Fruit fly (Drosophila melanogaster) whole organism, pupa: Measurements from ENCODE around the gene eIF2gamma.
A peak's percentile ranks its signal among the peaks of the same experiment; 100 is the strongest.

Experiments
- CG10348 ChIP-seq: fragments of 200-800 bp; sonication (Bioruptor generic); IDR thresholded peaks from 2 replicates; pipeline ENCODE4 v1.3.6; 2022; ENCODE audit warnings: missing biosample characterization, missing genetic modification characterization
- CG12605 ChIP-seq: fragments of 200-800 bp; sonication (Bioruptor generic); IDR thresholded peaks from 2 replicates; pipeline ENCODE4 v1.3.6; 2022; ENCODE audit warnings: missing biosample characterization, missing genetic modification characterization
- CG13204 ChIP-seq: fragments of 200-800 bp; sonication (Bioruptor generic); optimal IDR thresholded peaks from 2 replicates; lab custom pipeline; 2018; ENCODE audit warnings: missing biosample characterization, mild to moderate bottlenecking, missing genetic modification characterization, moderate library complexity
- CG14655 ChIP-seq: fragments of 200-800 bp; sonication (Bioruptor generic); optimal IDR thresholded peaks from 3 replicates; lab custom pipeline; 2017; ENCODE audit warnings: mild to moderate bottlenecking, missing biosample characterization, missing genetic modification reagents, missing genetic modification characterization
- CG15710 ChIP-seq: fragments of 200-800 bp; sonication (Bioruptor generic); optimal IDR thresholded peaks from 2 replicates; lab custom pipeline; 2018; ENCODE audit warnings: missing biosample characterization, mild to moderate bottlenecking, missing genetic modification characterization, moderate library complexity
- CG17806 ChIP-seq: fragments of 200-800 bp; sonication (Bioruptor generic); optimal IDR thresholded peaks from 2 replicates; lab custom pipeline; 2018; ENCODE audit warnings: missing biosample characterization, mild to moderate bottlenecking, missing genetic modification characterization, moderate library complexity
- CG32121 ChIP-seq: fragments of 200-800 bp; sonication (Bioruptor generic); IDR thresholded peaks from 2 replicates; pipeline ENCODE4 v1.3.6; 2022; ENCODE audit warnings: missing biosample characterization, missing genetic modification characterization
- CG34367 ChIP-seq: fragments of 200-800 bp; sonication (Bioruptor generic); optimal IDR thresholded peaks from 2 replicates; lab custom pipeline; 2018; ENCODE audit warnings: missing biosample characterization, mild to moderate bottlenecking, missing genetic modification characterization
- CG4496 ChIP-seq: fragments of 200-800 bp; sonication (Bioruptor generic); IDR thresholded peaks from 3 replicates; pipeline ENCODE4 v1.3.6; 2022; ENCODE audit warnings: missing biosample characterization, missing genetic modification characterization
- CG8159 ChIP-seq: fragments of 200-800 bp; sonication (Bioruptor generic); optimal IDR thresholded peaks from 3 replicates; lab custom pipeline; 2018; ENCODE audit warnings: missing biosample characterization, mild to moderate bottlenecking, missing genetic modification characterization, moderate library complexity
- CG8301 ChIP-seq: fragments of 200-800 bp; sonication (Bioruptor generic); optimal IDR thresholded peaks from 2 replicates; lab custom pipeline; 2018; ENCODE audit warnings: missing biosample characterization, mild to moderate bottlenecking, missing genetic modification characterization
- CG9948 ChIP-seq: fragments of 200-800 bp; sonication (Bioruptor generic); optimal IDR thresholded peaks from 2 replicates; lab custom pipeline; 2018; ENCODE audit warnings: missing biosample characterization, mild to moderate bottlenecking, missing genetic modification characterization, moderate library complexity
- D1 ChIP-seq: fragments of 200-800 bp; sonication (Bioruptor generic); optimal IDR thresholded peaks from 2 replicates; lab custom pipeline; 2018; ENCODE audit warnings: missing biosample characterization, mild to moderate bottlenecking, missing genetic modification characterization, moderate library complexity
- EcR ChIP-seq: fragments of 200-800 bp; sonication (Bioruptor generic); optimal IDR thresholded peaks from 3 replicates; lab custom pipeline; 2019; ENCODE audit warnings: missing biosample characterization, missing genetic modification characterization, mild to moderate bottlenecking, moderate library complexity, missing genetic modification reagents
- Ets98B ChIP-seq: fragments of 200-800 bp; sonication (Bioruptor generic); IDR thresholded peaks from 2 replicates; pipeline ENCODE4 v1.3.6; 2022; ENCODE audit warnings: missing biosample characterization, missing genetic modification characterization
- Pif1A ChIP-seq: fragments of 200-800 bp; sonication (Bioruptor generic); optimal IDR thresholded peaks from 3 replicates; lab custom pipeline; 2016; ENCODE audit warnings: missing biosample characterization, missing genetic modification characterization
- Pif1B ChIP-seq: fragments of 200-800 bp; sonication (Bioruptor generic); optimal IDR thresholded peaks from 3 replicates; lab custom pipeline; 2016; ENCODE audit warnings: missing biosample characterization, missing genetic modification characterization
- Snoo ChIP-seq: fragments of 200-800 bp; sonication (Bioruptor generic); optimal IDR thresholded peaks from 3 replicates; lab custom pipeline; 2017; ENCODE audit warnings: missing biosample characterization, mild to moderate bottlenecking, missing genetic modification characterization, inconsistent platforms
- fd96Ca ChIP-seq: fragments of 200-800 bp; sonication (Bioruptor generic); IDR thresholded peaks from 3 replicates; pipeline ENCODE4 v1.3.6; 2022; ENCODE audit warnings: missing biosample characterization, missing genetic modification characterization
- gl ChIP-seq: fragments of 200-800 bp; sonication (Bioruptor generic); optimal IDR thresholded peaks from 2 replicates; lab custom pipeline; 2018; ENCODE audit warnings: missing biosample characterization, mild to moderate bottlenecking, missing genetic modification characterization
- rn ChIP-seq: fragments of 200-800 bp; sonication (Bioruptor generic); IDR thresholded peaks from 2 replicates; pipeline ENCODE4 v1.3.6; 2022; ENCODE audit warnings: missing biosample characterization, missing genetic modification characterization

eIF2gamma gene

dm6 chr3R:15231635-15232138 lies 31.6 kb downstream of the eIF2gamma start:
- TF ChIP-seq CG8301, result no peak
- no peak for TF ChIP-seq Snoo (tag; lab: Kevin White, UChicago)
- TF ChIP-seq CG12605 (GFP tag; lab: Robert Waterston, UW), result no peak
- TF ChIP-seq CG4496 (GFP tag; lab: Robert Waterston, UW), result no peak
- TF ChIP-seq CG15710 (tag; lab: Kevin White, UChicago), result no peak
- TF ChIP-seq CG17806, result no peak
- TF ChIP-seq CG14655 (GFP tag; lab: Kevin White, UChicago), result no peak
- no peak for TF ChIP-seq gl (tag; lab: Kevin White, UChicago)
- no peak for TF ChIP-seq CG8159 (tag; lab: Kevin White, UChicago)
- no peak for TF ChIP-seq rn (GFP tag; lab: Robert Waterston, UW)
- TF ChIP-seq fd96Ca, result no peak
- no peak for TF ChIP-seq CG13204 (GFP tag; lab: Kevin White, UChicago)
- TF ChIP-seq CG9948 (tag; lab: Kevin White, UChicago), result no peak
- no peak for TF ChIP-seq Pif1B (GFP tag; lab: Kevin White, UChicago)
- no peak for TF ChIP-seq CG32121 (GFP tag; lab: Robert Waterston, UW)
- no peak for TF ChIP-seq EcR (GFP tag; lab: Kevin White, UChicago)
- no peak for TF ChIP-seq CG10348 (GFP tag; lab: Robert Waterston, UW)
- no peak for TF ChIP-seq Ets98B (GFP tag; lab: Robert Waterston, UW)
- no peak for TF ChIP-seq Pif1A

dm6 chr3R:15230285-15230684 lies 33.0 kb downstream of the eIF2gamma start, which contains the start of gene CG34316:
CG34316 (plus strand) TSS chr3R:15230585.
- TF ChIP-seq CG32121 (GFP tag; lab: Robert Waterston, UW) (no peak), CG12605 (GFP tag; lab: Robert Waterston, UW) (no peak), EcR (GFP tag; lab: Kevin White, UChicago) (no peak), fd96Ca (no peak), CG14655 (GFP tag; lab: Kevin White, UChicago) (no peak), D1 (no peak), Pif1A (no peak), CG13204 (GFP tag; lab: Kevin White, UChicago) (no peak), CG10348 (GFP tag; lab: Robert Waterston, UW) (no peak), CG34367 (tag; lab: Kevin White, UChicago) (no peak), Ets98B (GFP tag; lab: Robert Waterston, UW) (no peak)

DNA sequence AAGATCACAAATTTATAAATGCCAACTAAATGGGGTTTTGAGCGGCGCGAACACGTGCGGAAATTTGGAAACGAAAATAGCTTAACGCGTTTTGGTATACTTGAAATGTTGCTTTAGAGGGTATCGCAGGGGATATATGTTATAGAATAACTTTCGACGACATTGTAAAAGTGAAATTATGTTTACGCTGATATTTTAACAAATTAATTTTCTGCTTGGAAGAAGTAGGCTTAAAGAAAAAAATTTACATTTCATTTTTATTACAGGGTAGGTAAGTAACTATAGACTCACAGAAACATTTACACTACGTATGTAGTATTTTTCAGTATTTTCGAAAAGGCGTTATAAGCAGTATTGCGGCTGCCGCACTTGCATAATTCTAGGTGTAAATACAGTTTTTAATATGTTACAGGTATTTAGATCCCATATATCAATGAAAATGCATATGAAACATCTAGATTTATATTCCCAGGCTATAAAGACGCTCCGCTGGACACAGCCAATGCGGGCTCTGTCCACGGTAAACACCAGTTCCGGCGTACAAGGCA lies 33.9 kb downstream of the eIF2gamma start, which contains the start of the genes Art3 and mRpS10:
Gene Art3, minus strand, starts transcription at position 80 of the 548 bp plus-strand sequence.
Gene mRpS10, plus strand, starts transcription at position 337 of the 548 bp plus-strand sequence.
- TF ChIP-seq CG8301 (peak; percentile 100), rn (GFP tag; lab: Robert Waterston, UW) (peak; percentile 100), Ets98B (GFP tag; lab: Robert Waterston, UW) (peak; percentile 100), CG9948 (tag; lab: Kevin White, UChicago) (peak; percentile 100), EcR (GFP tag; lab: Kevin White, UChicago) (no peak), CG32121 (GFP tag; lab: Robert Waterston, UW) (peak; percentile 100), CG13204 (GFP tag; lab: Kevin White, UChicago) (no peak), CG34367 (tag; lab: Kevin White, UChicago) (peak; percentile 100), D1 (no peak), CG12605 (GFP tag; lab: Robert Waterston, UW) (peak; percentile 100), Snoo (tag; lab: Kevin White, UChicago) (peak; percentile 100), CG8159 (tag; lab: Kevin White, UChicago) (peak; percentile 100), Pif1A (peak; percentile 99), CG4496 (GFP tag; lab: Robert Waterston, UW) (peak; percentile 100), CG10348 (GFP tag; lab: Robert Waterston, UW) (peak; percentile 99), CG15710 (tag; lab: Kevin White, UChicago) (peak; percentile 100), CG14655 (GFP tag; lab: Kevin White, UChicago) (peak; percentile 100), fd96Ca (peak; percentile 89), CG17806 (peak; percentile 100), gl (tag; lab: Kevin White, UChicago) (peak; percentile 99), Pif1B (GFP tag; lab: Kevin White, UChicago) (peak; percentile 99)
- TF ChIP-seq, all 21 proteins: peak for 18

DNA sequence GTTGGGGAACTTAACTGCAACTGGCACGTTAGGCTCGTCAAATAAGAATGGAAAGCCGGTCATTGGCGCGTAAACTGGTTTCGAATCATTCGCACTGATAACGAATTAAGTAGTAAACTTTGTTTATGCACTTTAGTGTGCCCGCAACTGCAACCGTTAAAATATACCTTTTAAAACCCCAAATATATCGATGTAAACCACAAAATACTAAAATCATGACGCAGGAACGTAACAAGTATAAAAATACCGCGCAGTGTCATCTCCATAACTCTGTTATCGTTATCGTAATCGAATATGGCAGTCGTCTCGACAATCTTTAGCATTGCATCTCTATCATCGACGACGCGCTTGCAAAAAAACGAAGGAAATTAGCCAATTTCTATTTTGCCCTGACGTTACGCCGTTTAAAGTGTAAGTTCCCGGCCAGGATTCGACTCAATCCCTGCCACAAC lies 38.0 kb downstream of the eIF2gamma start, which contains the start of the genes CG31344 and Caf1-55:
Gene CG31344, minus strand, starts transcription at position 51 of the 452 bp plus-strand sequence.
Gene Caf1-55, plus strand, starts transcription at position 298 of the 452 bp plus-strand sequence.
- TF ChIP-seq CG15710 (tag; lab: Kevin White, UChicago) (no peak), EcR (GFP tag; lab: Kevin White, UChicago) (peak; percentile 12)

DNA sequence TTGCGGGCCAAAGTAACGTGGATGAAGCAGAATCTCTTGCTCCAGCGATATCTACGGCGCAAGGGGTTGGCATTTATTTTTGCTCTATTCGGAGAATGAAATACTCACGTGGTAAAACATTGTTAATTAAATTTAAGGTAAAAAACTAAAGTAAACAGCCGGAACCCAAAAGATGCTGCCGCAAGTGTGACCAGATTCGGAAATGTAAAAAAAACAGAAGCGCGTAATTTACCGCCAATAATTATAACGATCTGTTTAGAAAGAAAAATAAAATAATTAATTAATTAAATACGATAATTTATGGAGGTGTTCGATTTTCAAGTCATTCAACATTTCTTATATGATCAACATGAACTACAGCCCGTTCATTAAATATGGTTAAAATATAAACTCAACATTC lies 40.3 kb downstream of the eIF2gamma start, which contains the start of gene Polr2G:
Gene Polr2G, minus strand, starts transcription at position 208 of the 400 bp plus-strand sequence.
- TF ChIP-seq CG32121 (GFP tag; lab: Robert Waterston, UW) (no peak), fd96Ca (no peak), CG4496 (GFP tag; lab: Robert Waterston, UW) (no peak), CG13204 (GFP tag; lab: Kevin White, UChicago) (no peak), Pif1A (no peak), gl (tag; lab: Kevin White, UChicago) (no peak), CG12605 (GFP tag; lab: Robert Waterston, UW) (no peak), Ets98B (GFP tag; lab: Robert Waterston, UW) (no peak), CG10348 (GFP tag; lab: Robert Waterston, UW) (no peak), Snoo (tag; lab: Kevin White, UChicago) (no peak), CG9948 (tag; lab: Kevin White, UChicago) (no peak), EcR (GFP tag; lab: Kevin White, UChicago) (no peak), CG8301 (no peak), CG34367 (tag; lab: Kevin White, UChicago) (no peak), Pif1B (GFP tag; lab: Kevin White, UChicago) (no peak), CG14655 (GFP tag; lab: Kevin White, UChicago) (no peak), D1 (no peak), CG17806 (no peak), rn (GFP tag; lab: Robert Waterston, UW) (no peak)
